Worm (Caenorhabditis elegans): ENCODE measurements around the gene H11L12.1.

ce11 chrX:17714342-17715011, 3.0 kb upstream of the H11L12.1 start, which contains the start of gene cTel55X.1:
- no peak for TF ChIP-seq ztf-29 (GFP tag; IDR thresholded peaks at IDR 0.05)
- TF ChIP-seq med-1 (GFP tag; optimal IDR thresholded peaks at IDR 0.05; ENCODE audit: insufficient read depth), result no peak
